Fruit fly (Drosophila melanogaster): ENCODE measurements around the gene CG14435.

The CG14435 gene

DNA sequence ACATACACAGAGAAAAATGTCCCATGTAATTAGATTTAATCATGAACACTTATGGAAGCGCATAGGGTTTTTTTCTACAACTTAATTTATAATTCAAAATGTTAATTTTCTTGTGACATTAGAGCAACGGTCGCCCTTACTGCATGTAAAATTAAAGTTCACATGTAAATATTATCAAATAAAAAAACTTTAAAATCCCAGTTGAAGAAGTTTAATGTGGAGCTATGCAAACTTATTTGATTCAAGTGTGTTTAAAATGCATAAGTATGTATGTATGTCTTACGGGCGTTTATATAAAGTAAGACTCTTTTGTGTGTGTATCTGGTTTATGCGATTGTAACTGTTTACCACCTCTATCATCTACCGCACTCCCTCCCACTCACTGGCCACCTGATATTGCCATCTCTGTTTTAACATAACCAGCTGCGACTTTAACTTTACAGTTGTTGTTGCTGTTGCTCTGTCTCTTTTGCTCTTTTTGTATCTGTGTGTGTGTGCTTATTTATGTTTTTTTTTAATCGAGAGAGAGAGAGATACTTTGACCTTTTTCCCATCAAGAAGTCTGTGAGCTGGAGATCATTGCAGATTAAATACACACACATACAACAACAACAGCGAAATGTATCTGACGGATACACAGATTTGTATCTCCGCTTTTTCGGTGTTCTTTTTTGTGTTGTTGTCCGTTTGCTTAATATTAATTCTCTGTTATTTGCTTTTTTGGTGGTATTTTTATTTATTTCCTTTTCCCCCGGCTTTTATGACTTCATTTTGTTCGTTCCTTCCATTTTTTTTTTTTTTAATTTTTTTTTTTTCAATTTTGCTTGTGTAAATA is 11.9 kb upstream of the CG14435 start (continued):
- peak; percentile 62 for TF ChIP-seq vfl (GFP tag; optimal IDR thresholded peaks at IDR 0.05)
- TF ChIP-seq NK7.1 (GFP tag; optimal IDR thresholded peaks at IDR 0.05), result peak; percentile 54
- peak; percentile 60 for TF ChIP-seq zfh2 (GFP tag; optimal IDR thresholded peaks at IDR 0.05)
- peak; percentile 74 for TF ChIP-seq YL-1 (GFP tag; optimal IDR thresholded peaks at IDR 0.05)
- no peak for TF ChIP-seq Dfd (GFP tag; optimal IDR thresholded peaks at IDR 0.05)
- peak; percentile 83 for TF ChIP-seq CG14050 (GFP tag; IDR thresholded peaks at IDR 0.05)
- peak in 1 of 2 experiments; percentile 36 for TF ChIP-seq Trl (optimal IDR thresholded peaks at IDR 0.05)
- peak; percentile 77 for TF ChIP-seq Trl (GFP tag; optimal IDR thresholded peaks at IDR 0.05)
- no peak for TF ChIP-seq ato (GFP tag; IDR thresholded peaks at IDR 0.05; ENCODE audit: partially characterized antibody)
- peak; percentile 84 for TF ChIP-seq Atf6 (GFP tag; IDR thresholded peaks at IDR 0.05)
- TF ChIP-seq trem (tag; optimal IDR thresholded peaks at IDR 0.05), result peak; percentile 64
- peak; percentile 59 for TF ChIP-seq CHES-1-like (GFP tag; optimal IDR thresholded peaks at IDR 0.05)
- TF ChIP-seq sens-2 (GFP tag; IDR thresholded peaks at IDR 0.05), result no peak
- TF ChIP-seq CG11085 (GFP tag; IDR thresholded peaks at IDR 0.05), result no peak
- TF ChIP-seq fd102C (GFP tag; optimal IDR thresholded peaks at IDR 0.05), result peak; percentile 48
- TF ChIP-seq rib (GFP tag; IDR thresholded peaks at IDR 0.05), result 0 out of 2 replicates have a peak, but pooled peaks have one; percentile 45
- no peak for TF ChIP-seq Lpt (GFP tag; optimal IDR thresholded peaks at IDR 0.05)
- peak; percentile 50 for TF ChIP-seq psq (GFP tag; optimal IDR thresholded peaks at IDR 0.05)
- peak; percentile 91 for TF ChIP-seq Hr3 (GFP tag; optimal IDR thresholded peaks at IDR 0.05)
- peak; percentile 75 for TF ChIP-seq Mad (GFP tag; optimal IDR thresholded peaks at IDR 0.05)

- TF ChIP-seq CG33213 (GFP tag; optimal IDR thresholded peaks at IDR 0.05), result peak; percentile 22
- peak; percentile 84 for TF ChIP-seq az2 (GFP tag; optimal IDR thresholded peaks at IDR 0.05)
- TF ChIP-seq CG2129 (GFP tag; IDR thresholded peaks at IDR 0.05; ENCODE audit: partially characterized antibody), result no peak
- TF ChIP-seq ind (GFP tag; optimal IDR thresholded peaks at IDR 0.05), result peak; percentile 77
- TF ChIP-seq Dp (GFP tag; optimal IDR thresholded peaks at IDR 0.05), result no peak
- TF ChIP-seq HLH3B (GFP tag; IDR thresholded peaks at IDR 0.05), result peak; percentile 81
- TF ChIP-seq CG3281 (GFP tag; optimal IDR thresholded peaks at IDR 0.05), result peak; percentile 80
- TF ChIP-seq Abd-B (GFP tag; optimal IDR thresholded peaks at IDR 0.05), result peak; percentile 65
- peak; percentile 65 for TF ChIP-seq CG1647 (GFP tag; optimal IDR thresholded peaks at IDR 0.05)
- peak; percentile 80 for TF ChIP-seq Ssrp (tag; optimal IDR thresholded peaks at IDR 0.05)
- peak; percentile 51 for TF ChIP-seq dati (GFP tag; IDR thresholded peaks at IDR 0.05)
- TF ChIP-seq ase (GFP tag; IDR thresholded peaks at IDR 0.05), result peak; percentile 63; the same call in 1 of the 3 replicates
- peak; percentile 56 for TF ChIP-seq CG12299 (tag; optimal IDR thresholded peaks at IDR 0.05)
- peak; percentile 69 for TF ChIP-seq CG9817 (tag; optimal IDR thresholded peaks at IDR 0.05)
- peak; percentile 83 for TF ChIP-seq CG10209 (GFP tag; optimal IDR thresholded peaks at IDR 0.05)
- TF ChIP-seq CG12236 (GFP tag; optimal IDR thresholded peaks at IDR 0.05), result no peak
- TF ChIP-seq insv (GFP tag; optimal IDR thresholded peaks at IDR 0.05), result no peak
- peak; percentile 60 for TF ChIP-seq kah (GFP tag; optimal IDR thresholded peaks at IDR 0.05)
- peak; percentile 71 for TF ChIP-seq odd (GFP tag; optimal IDR thresholded peaks at IDR 0.05)
- TF ChIP-seq twi (tag; optimal IDR thresholded peaks at IDR 0.05), result peak; percentile 23
- 0 out of 3 replicates have a peak, but pooled peaks have one; percentile 47 for TF ChIP-seq z (GFP tag; IDR thresholded peaks at IDR 0.05)
- peak; percentile 63 for TF ChIP-seq tap (tag; optimal IDR thresholded peaks at IDR 0.05)
- peak; percentile 66 for TF ChIP-seq nerfin-1 (tag; optimal IDR thresholded peaks at IDR 0.05)
- TF ChIP-seq Nf-YB (GFP tag; optimal IDR thresholded peaks at IDR 0.05), result peak; percentile 60
- TF ChIP-seq CG14050 (GFP tag; IDR thresholded peaks at IDR 0.05), result peak; percentile 66
- TF ChIP-seq Hr78 (GFP tag; optimal IDR thresholded peaks at IDR 0.05), result no peak
- TF ChIP-seq wek (GFP tag; optimal IDR thresholded peaks at IDR 0.05), result no peak
- no peak for TF ChIP-seq CG16779 (GFP tag; IDR thresholded peaks at IDR 0.05)
- TF ChIP-seq emc (GFP tag; optimal IDR thresholded peaks at IDR 0.05), result peak; percentile 24
- no peak for TF ChIP-seq NC2α (GFP tag; optimal IDR thresholded peaks at IDR 0.05)
- TF ChIP-seq CG15073 (GFP tag; optimal IDR thresholded peaks at IDR 0.05), result peak; percentile 59
Measured at dm6 chrX:6854563-6854962, 10.8 kb upstream of the CG14435 start.

Measured in whole organism, embryonic.